Fruit fly (Drosophila melanogaster) whole organism, wandering third instar larva: Measurements from ENCODE around the gene barc.
A peak's percentile ranks its signal among the peaks of the same experiment; 100 is the strongest.

Experiments used
- Hr78 ChIP-seq: fragments of >200 bp; optimal IDR thresholded peaks from 2 replicates; lab custom pipeline; 2017; ENCODE audit warnings: missing biosample characterization, missing genetic modification characterization
- woc ChIP-seq: sonication (Bioruptor generic); optimal IDR thresholded peaks from 2 replicates; lab custom pipeline; 2016; ENCODE audit warnings: missing biosample characterization, mild to moderate bottlenecking, missing genetic modification characterization

DNA sequence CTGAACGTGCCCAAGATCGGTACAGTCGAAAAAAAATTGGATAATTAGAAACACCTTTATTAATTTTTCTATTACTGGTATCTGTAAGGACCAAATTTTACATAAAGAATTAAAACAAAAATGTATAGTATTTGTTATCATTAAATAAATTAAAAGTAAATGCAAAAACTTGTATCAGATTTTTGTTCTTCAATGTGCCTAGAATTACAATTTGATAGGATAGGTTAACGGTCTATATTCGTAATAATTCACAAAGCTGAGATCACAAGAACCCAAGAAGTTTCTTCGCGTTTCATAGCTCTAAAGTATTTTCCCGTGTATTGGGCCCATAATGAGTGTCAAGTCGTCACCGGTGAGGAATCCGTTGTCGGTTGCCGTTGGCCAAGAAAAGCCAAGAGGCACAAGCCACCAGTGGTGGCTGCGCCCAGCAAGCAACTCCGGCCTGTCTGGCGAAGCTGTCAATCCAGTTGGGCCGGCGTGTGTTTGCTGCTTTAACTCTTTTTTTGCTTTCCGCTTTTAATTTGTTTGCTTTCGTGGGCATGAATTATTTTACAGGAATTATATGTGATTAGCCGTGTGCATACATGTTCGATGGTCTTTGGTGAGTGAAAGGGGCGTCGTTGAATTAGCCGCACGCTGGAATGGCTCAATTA, 14.9 kb downstream of the barc start:
- TF ChIP-seq Hr78 (GFP tag; lab: Kevin White, UChicago): no peak
- TF ChIP-seq woc (GFP tag; lab: Kevin White, UChicago): peak; percentile 26
